Worm (Caenorhabditis elegans) whole organism, L1 larva: Measurements from ENCODE around the gene K02B2.6.
A peak's percentile ranks its signal among the peaks of the same experiment; 100 is the strongest.

Source experiments
- dpl-1 ChIP-seq, 3 experiments: fragments of 150-350 bp in 2 of 3; sonication (generic microtip) in 1 of 3; optimal IDR thresholded peaks; 2 replicates each; lab custom pipeline; 2014 to 2017; ENCODE audit warnings: missing biosample characterization in 3 of 3, missing genetic modification characterization in 3 of 3, missing genetic modification reagents in 3 of 3
- egl-27 ChIP-seq, 2 experiments: fragments of 150-350 bp in 1 of 2; sonication (generic microtip); optimal IDR thresholded peaks; 3 replicates each; lab custom pipeline; 2017 to 2018; ENCODE audit warnings: missing biosample characterization in 2 of 2, missing genetic modification characterization in 2 of 2, missing genetic modification reagents in 2 of 2
- elt-3 ChIP-seq, 6 experiments: fragments of 150-350 bp in 1 of 6; sonication (generic microtip); optimal IDR thresholded peaks; 2 replicates each; lab custom pipeline; 2017 to 2018; ENCODE audit warnings: missing biosample characterization in 6 of 6, missing genetic modification characterization in 6 of 6, inconsistent platforms in 1 of 6
- lin-39 ChIP-seq: fragments of 150-350 bp; optimal IDR thresholded peaks from 2 replicates; lab custom pipeline; 2014; ENCODE audit warnings: missing biosample characterization, missing genetic modification reagents, missing genetic modification characterization
- nhr-237 ChIP-seq: fragments of 150-350 bp; optimal IDR thresholded peaks from 2 replicates; lab custom pipeline; 2014; ENCODE audit warnings: missing biosample characterization, missing genetic modification characterization
- rnt-1 ChIP-seq: sonication (generic microtip); optimal IDR thresholded peaks from 2 replicates; lab custom pipeline; 2016; ENCODE audit warnings: mild to moderate bottlenecking, missing genetic modification characterization, moderate library complexity, missing compliant biosample characterization
- zag-1 ChIP-seq: fragments of 150-350 bp; optimal IDR thresholded peaks from 2 replicates; lab custom pipeline; 2014; ENCODE audit warnings: missing biosample characterization, missing genetic modification characterization
- ztf-11 ChIP-seq, 2 experiments: sonication (generic microtip); optimal IDR thresholded peaks; 2 replicates each; lab custom pipeline; 2016 to 2017; ENCODE audit warnings: missing genetic modification characterization in 2 of 2, missing biosample characterization in 1 of 2, missing compliant biosample characterization in 1 of 2

ce11 chrIV:5926643-5927042 is 35.4 kb downstream of the K02B2.6 start:
- TF ChIP-seq zag-1 (no peak), elt-3 (tag; optimal IDR thresholded peaks at IDR 0.05; lab: Kevin White, UChicago) (peak in 2 of 6 experiments; percentile 28 to 73), nhr-237 (no peak), egl-27 (tag; optimal IDR thresholded peaks at IDR 0.05; lab: Kevin White, UChicago) (no peak), rnt-1 (peak; percentile 16), lin-39 (no peak), ztf-11 (tag; optimal IDR thresholded peaks at IDR 0.05; lab: Kevin White, UChicago) (no peak), dpl-1 (GFP tag; optimal IDR thresholded peaks at IDR 0.05; lab: Kevin White, UChicago) (no peak)
